Worm (Caenorhabditis elegans) whole organism, young adult: ENCODE measurements around the gene C26B2.8.

ENCODE experiments used
- D2030.7 ChIP-seq: fragments of 200-800 bp; sonication (Bioruptor generic); IDR thresholded peaks from 2 replicates; pipeline ENCODE4 v1.3.6; 2022; ENCODE audit warnings: missing genetic modification reagents, missing genetic modification characterization, missing compliant biosample characterization
- F23B12.7 ChIP-seq: sonication (generic microtip); optimal IDR thresholded peaks from 2 replicates; lab custom pipeline; 2017; ENCODE audit warnings: missing genetic modification characterization, mild to moderate bottlenecking, missing compliant biosample characterization, antibody characterized with exemption, moderate library complexity; ENCODE audit not compliant: insufficient read depth
- Y95B8A.8 ChIP-seq: fragments of 200-800 bp; sonication (Bioruptor generic); IDR thresholded peaks from 2 replicates; pipeline ENCODE4 v1.3.6; 2022; ENCODE audit warnings: missing genetic modification reagents, missing genetic modification characterization, missing compliant biosample characterization
- ZK185.1 ChIP-seq: sonication (generic microtip); optimal IDR thresholded peaks from 2 replicates; lab custom pipeline; 2016; ENCODE audit warnings: mild to moderate bottlenecking, missing genetic modification characterization, missing compliant biosample characterization; ENCODE audit not compliant: poor library complexity, severe bottlenecking
- snpc-4 ChIP-seq, 5 experiments: fragments of 150-350 bp in 1 of 5; sonication (generic microtip) in 4 of 5; optimal IDR thresholded peaks; 2 replicates each; lab custom pipeline; 2014 to 2018; ENCODE audit warnings: missing genetic modification characterization in 5 of 5, missing biosample characterization in 3 of 5, antibody characterized with exemption in 2 of 5, mild to moderate bottlenecking in 2 of 5, missing compliant biosample characterization in 2 of 5, missing genotype in 2 of 5, moderate library complexity in 2 of 5, missing genetic modification reagents in 1 of 5
- unc-130 ChIP-seq: sonication (generic microtip); optimal IDR thresholded peaks from 2 replicates; lab custom pipeline; 2016; ENCODE audit warnings: missing genetic modification reagents, missing genetic modification characterization, missing compliant biosample characterization

- no peak for TF ChIP-seq F23B12.7 (tag; lab: Kevin White, UChicago)
- no peak for TF ChIP-seq ZK185.1 (tag; lab: Kevin White, UChicago)
- no peak for TF ChIP-seq Y95B8A.8
- no peak for TF ChIP-seq D2030.7 (GFP tag; lab: Robert Waterston, UW)
- no peak for TF ChIP-seq unc-130 (GFP tag; lab: Kevin White, UChicago)
- no peak for TF ChIP-seq snpc-4 (GFP tag; optimal IDR thresholded peaks at IDR 0.05; lab: Kevin White, UChicago)
- TF ChIP-seq snpc-4 (tag; optimal IDR thresholded peaks at IDR 0.05; lab: Kevin White, UChicago) = no peak
Measured at ce11 chrIV:8012330-8012729, 1.6 kb upstream of the C26B2.8 start, which contains the start of gene Y42H9B.3.
